Worm (Caenorhabditis elegans) whole organism, L4 larva: ENCODE data around the gene gro-1.

Experiments used
- F49E8.2 ChIP-seq: sonication (generic microtip); optimal IDR thresholded peaks from 2 replicates; lab custom pipeline; 2016; ENCODE audit warnings: missing compliant biosample characterization, mild to moderate bottlenecking, missing genetic modification characterization, borderline replicate concordance
- T20F7.1 ChIP-seq: fragments of 200-800 bp; sonication (Bioruptor generic); optimal IDR thresholded peaks from 2 replicates; lab custom pipeline; 2018; ENCODE audit warnings: mild to moderate bottlenecking, missing genetic modification characterization, missing compliant biosample characterization
- T26A8.4 ChIP-seq: fragments of 200-800 bp; sonication (Bioruptor generic); IDR thresholded peaks from 2 replicates; pipeline ENCODE4 v1.3.6; 2022; ENCODE audit warnings: missing genetic modification characterization, missing compliant biosample characterization
- Y5F2A.4 ChIP-seq: fragments of 200-800 bp; sonication (Bioruptor generic); optimal IDR thresholded peaks from 2 replicates; lab custom pipeline; 2018; ENCODE audit warnings: mild to moderate bottlenecking, missing genetic modification characterization, missing compliant biosample characterization
- ZK337.2 ChIP-seq: fragments of 200-800 bp; sonication (Bioruptor generic); IDR thresholded peaks from 2 replicates; pipeline ENCODE4 v1.3.6; 2022; ENCODE audit warnings: missing genetic modification reagents, missing genetic modification characterization, missing compliant biosample characterization
- arid-1 ChIP-seq: fragments of 200-800 bp; sonication (Bioruptor generic); conservative IDR thresholded peaks from 2 replicates; pipeline ENCODE4 v1.3.6; 2022; ENCODE audit warnings: missing genetic modification reagents, missing genetic modification characterization, missing compliant biosample characterization
- ceh-20 ChIP-seq: fragments of 200-800 bp; sonication (Bioruptor generic); IDR thresholded peaks from 2 replicates; pipeline ENCODE4 v1.3.6; 2022; ENCODE audit warnings: missing genetic modification reagents, missing genetic modification characterization, missing compliant biosample characterization
- ceh-28 ChIP-seq: fragments of 150-350 bp; optimal IDR thresholded peaks from 2 replicates; lab custom pipeline; 2014; ENCODE audit warnings: missing biosample characterization, missing genetic modification reagents, missing genetic modification characterization
- ceh-62 ChIP-seq: sonication (generic microtip); optimal IDR thresholded peaks from 2 replicates; lab custom pipeline; 2017; ENCODE audit warnings: missing biosample characterization, missing genetic modification characterization
- ceh-82 ChIP-seq: sonication (generic microtip); optimal IDR thresholded peaks from 2 replicates; lab custom pipeline; 2017; ENCODE audit warnings: missing biosample characterization, missing genetic modification characterization
- ces-1 ChIP-seq: fragments of 150-350 bp; sonication (generic microtip); optimal IDR thresholded peaks from 4 replicates; lab custom pipeline; 2014; ENCODE audit warnings: missing biosample characterization, missing genetic modification reagents, missing genetic modification characterization
- daf-16 ChIP-seq, 3 experiments: sonication (generic microtip); optimal IDR thresholded peaks; 2 replicates each; lab custom pipeline; 2016 to 2017; ENCODE audit warnings: missing genetic modification characterization in 3 of 3, missing genetic modification reagents in 3 of 3, mild to moderate bottlenecking in 2 of 3, missing compliant biosample characterization in 2 of 3, missing biosample characterization in 1 of 3, moderate library complexity in 1 of 3
- daf-8 ChIP-seq: fragments of 200-800 bp; sonication (Bioruptor generic); IDR thresholded peaks from 2 replicates; pipeline ENCODE4 v1.3.6; 2022; ENCODE audit warnings: missing genetic modification characterization, missing compliant biosample characterization
- dmd-8 ChIP-seq: fragments of 200-800 bp; sonication (Bioruptor generic); IDR thresholded peaks from 2 replicates; pipeline ENCODE4 v1.3.6; 2022; ENCODE audit warnings: missing genetic modification characterization, missing compliant biosample characterization
- dpl-1 ChIP-seq: fragments of 150-350 bp; optimal IDR thresholded peaks from 2 replicates; lab custom pipeline; 2014; ENCODE audit warnings: missing biosample characterization, missing genetic modification reagents, missing genetic modification characterization
- egl-27 ChIP-seq: sonication (generic microtip); optimal IDR thresholded peaks from 3 replicates; lab custom pipeline; 2017; ENCODE audit warnings: missing biosample characterization, missing genetic modification reagents, missing genetic modification characterization
- fkh-10 ChIP-seq: fragments of 150-350 bp; optimal IDR thresholded peaks from 2 replicates; lab custom pipeline; 2014; ENCODE audit warnings: missing biosample characterization, missing genetic modification reagents, missing genetic modification characterization
- hif-1 ChIP-seq, 2 experiments: sonication (generic microtip); optimal IDR thresholded peaks; 2 replicates each; lab custom pipeline; 2016 to 2017; ENCODE audit warnings: missing compliant biosample characterization in 2 of 2, missing genetic modification characterization in 2 of 2, missing genetic modification reagents in 2 of 2, missing genotype in 2 of 2, mild to moderate bottlenecking in 1 of 2
- hlh-11 ChIP-seq: fragments of 200-800 bp; sonication (Bioruptor generic); optimal IDR thresholded peaks from 2 replicates; lab custom pipeline; 2018; ENCODE audit warnings: mild to moderate bottlenecking, missing genetic modification characterization, missing compliant biosample characterization
- hlh-30 ChIP-seq: sonication (generic microtip); optimal IDR thresholded peaks from 2 replicates; lab custom pipeline; 2017; ENCODE audit warnings: antibody characterized with exemption, mild to moderate bottlenecking, missing genetic modification characterization, missing compliant biosample characterization; ENCODE audit not compliant: insufficient read depth
- hmg-1.1 ChIP-seq: fragments of 200-800 bp; sonication (Bioruptor generic); IDR thresholded peaks from 2 replicates; pipeline ENCODE4 v1.3.6; 2022; ENCODE audit warnings: missing genetic modification reagents, missing genetic modification characterization, missing compliant biosample characterization
- lim-7 ChIP-seq: fragments of 200-800 bp; sonication (Bioruptor generic); IDR thresholded peaks from 2 replicates; pipeline ENCODE4 v1.3.6; 2022; ENCODE audit warnings: missing genetic modification characterization, missing compliant biosample characterization
- lin-13 ChIP-seq: fragments of 150-350 bp; optimal IDR thresholded peaks from 2 replicates; lab custom pipeline; 2014; ENCODE audit warnings: missing biosample characterization, missing genetic modification reagents, missing genetic modification characterization
- lin-29 ChIP-seq: fragments of 200-800 bp; sonication (Bioruptor generic); IDR thresholded peaks from 2 replicates; pipeline ENCODE4 v1.3.6; 2022; ENCODE audit warnings: missing genetic modification reagents, missing genetic modification characterization, missing compliant biosample characterization
- lin-38 ChIP-seq: fragments of 200-800 bp; sonication (Bioruptor generic); IDR thresholded peaks from 2 replicates; pipeline ENCODE4 v1.3.6; 2022; ENCODE audit warnings: missing genetic modification reagents, missing genetic modification characterization, missing compliant biosample characterization
- lin-39 ChIP-seq: fragments of 150-350 bp; optimal IDR thresholded peaks from 2 replicates; lab custom pipeline; 2014; ENCODE audit warnings: missing biosample characterization, missing genetic modification reagents, missing genetic modification characterization
- lsy-2 ChIP-seq, 2 experiments: fragments of 150-350 bp in 1 of 2; sonication (generic microtip) in 1 of 2; optimal IDR thresholded peaks; 2 replicates each; lab custom pipeline; 2014 to 2017; ENCODE audit warnings: missing biosample characterization in 2 of 2, missing genetic modification characterization in 2 of 2
- mxl-3 ChIP-seq: fragments of 200-800 bp; sonication (Bioruptor generic); optimal IDR thresholded peaks from 2 replicates; lab custom pipeline; 2018; ENCODE audit warnings: mild to moderate bottlenecking, missing genetic modification characterization, missing compliant biosample characterization
- nhr-11 ChIP-seq: fragments of 150-350 bp; optimal IDR thresholded peaks from 2 replicates; lab custom pipeline; 2014; ENCODE audit warnings: missing biosample characterization, missing genetic modification characterization
- nhr-237 ChIP-seq: sonication (generic microtip); optimal IDR thresholded peaks from 2 replicates; lab custom pipeline; 2017; ENCODE audit warnings: missing biosample characterization, missing genetic modification characterization
- nhr-25 ChIP-seq: sonication (generic microtip); optimal IDR thresholded peaks from 2 replicates; lab custom pipeline; 2017; ENCODE audit warnings: missing genetic modification characterization, mild to moderate bottlenecking, missing compliant biosample characterization, antibody characterized with exemption, moderate library complexity, borderline replicate concordance; ENCODE audit not compliant: insufficient read depth
- nhr-6 ChIP-seq: fragments of 150-350 bp; optimal IDR thresholded peaks from 2 replicates; lab custom pipeline; 2014; ENCODE audit warnings: missing biosample characterization, missing genetic modification characterization
- pha-4 ChIP-seq, 2 experiments: fragments of 150-350 bp in 1 of 2; fragments of 200-800 bp in 1 of 2; sonication (Bioruptor generic) in 1 of 2; IDR thresholded peaks in 1 of 2; optimal IDR thresholded peaks in 1 of 2; 2 replicates each; pipeline versions ENCODE4 v1.3.6 to Lab custom; 2014 to 2022; ENCODE audit warnings: missing genetic modification characterization in 2 of 2, missing genetic modification reagents in 2 of 2, missing biosample characterization in 1 of 2, missing compliant biosample characterization in 1 of 2
- php-3 ChIP-seq: fragments of 200-800 bp; sonication (Bioruptor generic); IDR thresholded peaks from 2 replicates; pipeline ENCODE4 v1.3.6; 2022; ENCODE audit warnings: missing genetic modification reagents, missing genetic modification characterization, missing compliant biosample characterization
- pqm-1 ChIP-seq: sonication (generic microtip); optimal IDR thresholded peaks from 2 replicates; lab custom pipeline; 2017; ENCODE audit warnings: missing biosample characterization, missing genetic modification characterization
- rbr-2 ChIP-seq: sonication (generic microtip); optimal IDR thresholded peaks from 2 replicates; lab custom pipeline; 2016; ENCODE audit warnings: missing genotype, missing genetic modification characterization, missing compliant biosample characterization
- snpc-1.2 ChIP-seq: fragments of 200-800 bp; sonication (Bioruptor generic); IDR thresholded peaks from 2 replicates; pipeline ENCODE4 v1.3.6; 2022; ENCODE audit warnings: missing genetic modification reagents, missing genetic modification characterization, missing compliant biosample characterization
- snpc-4 ChIP-seq: fragments of 150-350 bp; optimal IDR thresholded peaks from 2 replicates; lab custom pipeline; 2014; ENCODE audit warnings: missing biosample characterization, missing genetic modification characterization
- spr-1 ChIP-seq: sonication (generic microtip); optimal IDR thresholded peaks from 2 replicates; lab custom pipeline; 2016; ENCODE audit warnings: mild to moderate bottlenecking, missing genetic modification characterization, missing compliant biosample characterization
- unc-130 ChIP-seq: sonication (generic microtip); optimal IDR thresholded peaks from 2 replicates; lab custom pipeline; 2016; ENCODE audit warnings: missing genetic modification reagents, missing genetic modification characterization, missing compliant biosample characterization
- unc-62 ChIP-seq, 3 experiments: fragments of 150-350 bp in 1 of 3; sonication (generic microtip); optimal IDR thresholded peaks in 2 of 3; peaks in 1 of 3; 1 replicate in 1 of 3; 2 replicates in 2 of 3; lab custom pipeline; 2014 to 2017; ENCODE audit warnings: missing biosample characterization in 3 of 3, missing genetic modification characterization in 3 of 3, missing genetic modification reagents in 3 of 3, missing genotype in 1 of 3
- vab-7 ChIP-seq: fragments of 200-800 bp; sonication (Bioruptor generic); IDR thresholded peaks from 2 replicates; pipeline ENCODE4 v1.3.6; 2022; ENCODE audit warnings: missing genetic modification reagents, missing genetic modification characterization, missing compliant biosample characterization
- zfp-2 ChIP-seq: sonication (generic microtip); optimal IDR thresholded peaks from 2 replicates; lab custom pipeline; 2016; ENCODE audit warnings: mild to moderate bottlenecking, missing genetic modification characterization, missing compliant biosample characterization
- zfp-3 ChIP-seq: fragments of 200-800 bp; sonication (Bioruptor generic); conservative IDR thresholded peaks from 2 replicates; pipeline ENCODE4 v1.3.6; 2022; ENCODE audit warnings: missing genetic modification reagents, missing genetic modification characterization, missing compliant biosample characterization

Gene gro-1

ce11 chrIII:5227831-5228467 lies 37.0 kb upstream of the gro-1 start, which contains the start of the genes C34E10.12, C34E10.10 and atp-2 (continued):
- TF ChIP-seq ZK337.2 (GFP tag; lab: Robert Waterston, UW), result no peak
- peak; percentile 77 for TF ChIP-seq rbr-2
- TF ChIP-seq pha-4 (GFP tag; IDR thresholded peaks at IDR 0.05; lab: Robert Waterston, UW), result 0 out of 2 replicates have a peak, but pooled peaks have one; percentile 14
- no peak for TF ChIP-seq pha-4 (tag; optimal IDR thresholded peaks at IDR 0.05; lab: Kevin White, UChicago)
- TF ChIP-seq unc-130 (GFP tag; lab: Kevin White, UChicago), result peak; percentile 77
- peak in 1 of 2 experiments; percentile 93 for TF ChIP-seq lsy-2 (tag; optimal IDR thresholded peaks at IDR 0.05; lab: Kevin White, UChicago)
- TF ChIP-seq Y5F2A.4 (GFP tag; lab: Kevin White, UChicago), result no peak
- TF ChIP-seq vab-7, result no peak
- TF ChIP-seq daf-8 (GFP tag; lab: Robert Waterston, UW), result no peak
- TF ChIP-seq hmg-1.1 (GFP tag; lab: Robert Waterston, UW), result peak; percentile 69
- TF ChIP-seq ceh-62, result no peak
- TF ChIP-seq ceh-82 (tag; lab: Kevin White, UChicago), result no peak
- peak; percentile 76 for TF ChIP-seq lin-13 (GFP tag; lab: Kevin White, UChicago)
- no peak for TF ChIP-seq snpc-4 (tag; lab: Kevin White, UChicago)
- peak in 1 of 2 experiments; percentile 77 for TF ChIP-seq hif-1 (tag; optimal IDR thresholded peaks at IDR 0.05; lab: Kevin White, UChicago)
- peak; percentile 76 for TF ChIP-seq T20F7.1 (GFP tag; lab: Kevin White, UChicago)
- peak; percentile 76 for TF ChIP-seq hlh-11 (tag; lab: Kevin White, UChicago)
- no peak for TF ChIP-seq zfp-2
- peak; percentile 22 for TF ChIP-seq nhr-25 (tag; lab: Kevin White, UChicago)
- peak; percentile 78 for TF ChIP-seq lin-38
- TF ChIP-seq nhr-11 (tag; lab: Kevin White, UChicago), result peak; percentile 91
- TF ChIP-seq spr-1 (tag; lab: Kevin White, UChicago), result peak; percentile 52
- peak; percentile 23 for TF ChIP-seq ces-1 (GFP tag; lab: Kevin White, UChicago)
- peak; percentile 27 for TF ChIP-seq mxl-3 (GFP tag; lab: Kevin White, UChicago)
- TF ChIP-seq egl-27 (tag; lab: Kevin White, UChicago), result no peak
- peak; percentile 47; the same call in 1 of the 2 replicates for TF ChIP-seq ceh-20
- peak in 1 of 2 experiments; percentile 14 for TF ChIP-seq daf-16 (GFP tag; optimal IDR thresholded peaks at IDR 0.05; lab: Kevin White, UChicago)
- TF ChIP-seq daf-16 (tag; optimal IDR thresholded peaks at IDR 0.05; lab: Kevin White, UChicago), result peak; percentile 46
- 0 out of 2 replicates have a peak, but pooled peaks have one; percentile 37 for TF ChIP-seq zfp-3 (GFP tag; lab: Robert Waterston, UW)
- peak; percentile 55 for TF ChIP-seq pqm-1 (tag; lab: Kevin White, UChicago)
- peak; percentile 66 for TF ChIP-seq fkh-10 (GFP tag; lab: Kevin White, UChicago)
- no peak for TF ChIP-seq nhr-237 (tag; lab: Kevin White, UChicago)
- peak; percentile 79 for TF ChIP-seq nhr-6
- peak; percentile 59 for TF ChIP-seq arid-1
- TF ChIP-seq T26A8.4 (GFP tag; lab: Robert Waterston, UW), result peak; percentile 60; the same call in 1 of the 2 replicates

DNA sequence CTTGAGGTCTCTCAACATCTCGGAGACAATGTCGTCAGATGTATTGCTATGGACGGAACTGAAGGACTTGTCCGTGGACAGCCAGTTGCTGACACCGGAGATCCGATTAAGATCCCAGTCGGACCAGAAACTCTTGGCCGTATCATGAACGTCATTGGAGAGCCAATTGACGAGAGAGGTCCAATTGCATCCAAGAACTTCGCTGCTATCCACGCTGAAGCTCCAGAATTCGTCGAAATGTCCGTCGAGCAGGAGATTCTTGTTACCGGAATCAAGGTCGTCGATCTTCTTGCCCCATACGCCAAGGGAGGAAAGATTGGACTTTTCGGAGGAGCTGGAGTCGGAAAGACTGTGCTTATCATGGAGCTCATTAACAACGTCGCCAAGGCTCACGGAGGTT lies 36.1 kb upstream of the gro-1 start:
- no peak for TF ChIP-seq ceh-28 (tag; lab: Kevin White, UChicago)
- no peak for TF ChIP-seq hlh-30 (tag; lab: Kevin White, UChicago)
- no peak for TF ChIP-seq daf-8 (GFP tag; lab: Robert Waterston, UW)
- no peak for TF ChIP-seq unc-62 (GFP tag; optimal IDR thresholded peaks at IDR 0.05 in 1 of 2; lab: Kevin White, UChicago)
- no peak for TF ChIP-seq unc-62 (tag; optimal IDR thresholded peaks at IDR 0.05; lab: Kevin White, UChicago)
- no peak for TF ChIP-seq ZK337.2 (GFP tag; lab: Robert Waterston, UW)
- TF ChIP-seq dmd-8 (GFP tag; lab: Robert Waterston, UW), result no peak
- no peak for TF ChIP-seq pqm-1 (tag; lab: Kevin White, UChicago)
- TF ChIP-seq lin-39 (tag; lab: Kevin White, UChicago), result no peak
- no peak for TF ChIP-seq dpl-1
- no peak for TF ChIP-seq F49E8.2 (tag; lab: Kevin White, UChicago)
- no peak for TF ChIP-seq snpc-1.2 (GFP tag; lab: Robert Waterston, UW)
- TF ChIP-seq lin-29 (GFP tag; lab: Robert Waterston, UW), result no peak
- no peak for TF ChIP-seq php-3
- no peak for TF ChIP-seq lim-7 (GFP tag; lab: Robert Waterston, UW)
